Fruit fly (Drosophila melanogaster): Measurements from ENCODE around the gene CG7601.

CG7601 gene

DNA sequence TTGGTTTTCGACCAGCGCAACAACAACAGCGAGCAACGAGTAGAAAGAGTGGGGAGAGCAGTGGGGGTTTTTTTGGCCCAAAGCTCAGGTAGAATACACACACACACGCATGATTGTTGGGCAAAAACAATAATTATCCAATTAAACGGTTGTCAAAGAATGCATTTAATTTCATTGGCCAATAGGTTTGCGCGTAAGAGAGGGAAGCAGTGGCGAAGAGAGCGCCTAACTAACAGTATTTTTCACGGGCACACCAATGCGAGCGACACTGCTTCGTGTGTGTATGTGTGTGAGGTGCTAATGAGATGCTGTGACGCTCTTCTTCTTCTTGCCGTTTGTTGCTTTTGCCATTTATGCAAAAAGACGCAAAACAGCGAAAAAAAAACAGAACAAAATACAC lies 10.3 kb downstream of the CG7601 start:
- TF ChIP-seq woc (GFP tag; optimal IDR thresholded peaks at IDR 0.05) (no peak), rgr (GFP tag; optimal IDR thresholded peaks at IDR 0.05) (no peak), h (GFP tag; optimal IDR thresholded peaks at IDR 0.05) (no peak), jim (GFP tag; optimal IDR thresholded peaks at IDR 0.05) (no peak), usp (GFP tag; optimal IDR thresholded peaks at IDR 0.05) (no peak), Vsx2 (GFP tag; optimal IDR thresholded peaks at IDR 0.05; ENCODE audit: partially characterized antibody) (no peak), Rel (GFP tag; optimal IDR thresholded peaks at IDR 0.05) (no peak), Rel (tag; optimal IDR thresholded peaks at IDR 0.05) (peak; percentile 82)

DNA sequence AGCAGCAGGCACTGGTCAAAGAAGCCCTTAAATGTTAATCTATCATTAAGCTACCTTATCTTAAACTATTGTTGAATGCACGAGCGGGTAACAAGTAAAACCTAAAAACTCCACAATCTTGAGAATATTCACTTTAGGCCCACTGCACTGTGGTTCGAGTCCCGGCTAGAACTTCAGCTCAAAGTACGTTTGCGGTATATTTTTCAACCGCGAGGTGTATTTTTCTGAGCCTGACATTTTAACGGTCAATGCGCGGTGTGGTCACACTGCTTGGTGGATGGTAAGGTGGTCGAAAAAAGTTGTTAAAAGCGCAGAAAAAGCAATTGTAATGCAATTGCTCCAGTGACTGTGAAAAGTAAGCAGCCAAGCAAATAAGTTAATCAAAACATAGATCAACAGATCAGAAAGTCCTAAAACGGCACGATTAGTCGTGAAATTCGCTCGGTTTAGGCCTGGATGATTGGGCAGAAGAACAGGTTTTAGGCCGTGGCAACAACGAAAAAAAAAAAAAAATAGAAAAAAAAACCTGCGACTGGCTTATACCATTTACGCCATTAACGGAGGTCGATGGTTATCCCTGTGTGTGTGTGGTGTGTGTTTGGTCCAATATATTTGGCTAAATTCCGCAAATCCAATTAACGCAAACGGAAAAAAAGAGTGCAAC lies 10.8 kb downstream of the CG7601 start, which contains the start of gene Kul:
TSS of gene Kul (plus strand) at position 254 of the 664 bp plus-strand sequence.
- TF ChIP-seq woc (GFP tag; optimal IDR thresholded peaks at IDR 0.05): no peak
- TF ChIP-seq OdsH (GFP tag; optimal IDR thresholded peaks at IDR 0.05): peak; percentile 2
- no peak for TF ChIP-seq Abd-B (GFP tag; optimal IDR thresholded peaks at IDR 0.05)
- no peak for TF ChIP-seq Sp1 (GFP tag; optimal IDR thresholded peaks at IDR 0.05)
- TF ChIP-seq dsf (GFP tag; optimal IDR thresholded peaks at IDR 0.05; ENCODE audit: borderline replicate concordance): no peak
- TF ChIP-seq sage (GFP tag; optimal IDR thresholded peaks at IDR 0.05): no peak
- no peak for TF ChIP-seq sv (GFP tag; optimal IDR thresholded peaks at IDR 0.05)
- TF ChIP-seq fru (GFP tag; optimal IDR thresholded peaks at IDR 0.05): no peak
- TF ChIP-seq ey (GFP tag; optimal IDR thresholded peaks at IDR 0.05): no peak
- TF ChIP-seq Hnf4 (GFP tag; optimal IDR thresholded peaks at IDR 0.05): peak; percentile 82
- TF ChIP-seq Jra (GFP tag; optimal IDR thresholded peaks at IDR 0.05): no peak
- no peak for TF ChIP-seq Mio (GFP tag; optimal IDR thresholded peaks at IDR 0.05)
- TF ChIP-seq Hr83 (GFP tag; optimal IDR thresholded peaks at IDR 0.05; ENCODE audit: poor library complexity, severe bottlenecking): no peak
- TF ChIP-seq dl (GFP tag; optimal IDR thresholded peaks at IDR 0.05; ENCODE audit: insufficient read depth in 1 of 2, partially characterized antibody in 2 of 2): no peak
- TF ChIP-seq HLH106 (tag; optimal IDR thresholded peaks at IDR 0.05): peak; percentile 31
- no peak for TF ChIP-seq Dif (GFP tag; optimal IDR thresholded peaks at IDR 0.05; ENCODE audit: partially characterized antibody)
- TF ChIP-seq dmrt93B (GFP tag; optimal IDR thresholded peaks at IDR 0.05): no peak
- TF ChIP-seq Myc (optimal IDR thresholded peaks at IDR 0.05): no peak
- peak; percentile 11 for TF ChIP-seq rgr (GFP tag; optimal IDR thresholded peaks at IDR 0.05)
- no peak for TF ChIP-seq Rel (GFP tag; optimal IDR thresholded peaks at IDR 0.05)
- no peak for TF ChIP-seq Rel (tag; optimal IDR thresholded peaks at IDR 0.05)
- TF ChIP-seq brk (GFP tag; optimal IDR thresholded peaks at IDR 0.05): no peak
- TF ChIP-seq CrebA (GFP tag; optimal IDR thresholded peaks at IDR 0.05; ENCODE audit: borderline replicate concordance): no peak
- TF ChIP-seq foxo (GFP tag; optimal IDR thresholded peaks at IDR 0.05): peak in 1 of 2 experiments; percentile 19
- TF ChIP-seq CG9705 (GFP tag; optimal IDR thresholded peaks at IDR 0.05): no peak
- TF ChIP-seq lola (GFP tag; optimal IDR thresholded peaks at IDR 0.05): no peak
- TF ChIP-seq usp (GFP tag; optimal IDR thresholded peaks at IDR 0.05): no peak
- no peak for TF ChIP-seq pan (optimal IDR thresholded peaks at IDR 0.05)
- peak; percentile 2 for TF ChIP-seq GATAd (GFP tag; optimal IDR thresholded peaks at IDR 0.05)
- no peak for TF ChIP-seq tai (GFP tag; optimal IDR thresholded peaks at IDR 0.05)
- no peak for TF ChIP-seq br (GFP tag; optimal IDR thresholded peaks at IDR 0.05)
- no peak for TF ChIP-seq CG32264 (GFP tag; optimal IDR thresholded peaks at IDR 0.05)

DNA sequence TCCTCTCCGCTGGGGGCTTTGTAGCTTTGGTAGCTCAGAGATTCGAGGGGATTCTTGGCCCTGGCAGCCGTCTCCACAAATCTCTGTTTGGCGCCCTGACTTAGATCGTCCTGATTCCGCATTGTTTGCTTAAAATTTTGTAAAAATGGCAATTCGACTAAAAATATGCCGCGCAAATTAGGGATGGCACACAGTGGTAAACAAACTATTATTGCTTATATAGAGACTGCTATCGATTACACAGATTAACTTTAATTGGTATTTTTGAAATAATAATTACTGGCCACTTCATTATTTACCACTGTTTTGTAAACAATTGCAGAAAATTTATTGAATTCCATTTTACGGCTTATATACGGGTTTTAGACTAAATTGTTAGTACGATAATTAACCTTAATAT lies 11.8 kb downstream of the CG7601 start, which contains the start of the genes Naa40 and CG18731:
TSS of gene Naa40 (minus strand) at position 206 of the 400 bp plus-strand sequence.
TSS of gene CG18731 (plus strand) at position 283 of the 400 bp plus-strand sequence.
- TF ChIP-seq ey (GFP tag; optimal IDR thresholded peaks at IDR 0.05) (no peak), Dif (GFP tag; optimal IDR thresholded peaks at IDR 0.05; ENCODE audit: partially characterized antibody) (no peak), tai (GFP tag; optimal IDR thresholded peaks at IDR 0.05) (no peak), CG9705 (GFP tag; optimal IDR thresholded peaks at IDR 0.05) (no peak), Hr83 (GFP tag; optimal IDR thresholded peaks at IDR 0.05; ENCODE audit: poor library complexity, severe bottlenecking) (no peak), fru (GFP tag; optimal IDR thresholded peaks at IDR 0.05) (no peak), dsf (GFP tag; optimal IDR thresholded peaks at IDR 0.05; ENCODE audit: borderline replicate concordance) (no peak), psq (GFP tag; optimal IDR thresholded peaks at IDR 0.05) (no peak), CrebA (GFP tag; optimal IDR thresholded peaks at IDR 0.05; ENCODE audit: borderline replicate concordance) (no peak), Hnf4 (GFP tag; optimal IDR thresholded peaks at IDR 0.05) (no peak)

Measured in whole organism, wandering third instar larva.